Fruit fly (Drosophila melanogaster): ENCODE results near the gene CG45071.

DNA sequence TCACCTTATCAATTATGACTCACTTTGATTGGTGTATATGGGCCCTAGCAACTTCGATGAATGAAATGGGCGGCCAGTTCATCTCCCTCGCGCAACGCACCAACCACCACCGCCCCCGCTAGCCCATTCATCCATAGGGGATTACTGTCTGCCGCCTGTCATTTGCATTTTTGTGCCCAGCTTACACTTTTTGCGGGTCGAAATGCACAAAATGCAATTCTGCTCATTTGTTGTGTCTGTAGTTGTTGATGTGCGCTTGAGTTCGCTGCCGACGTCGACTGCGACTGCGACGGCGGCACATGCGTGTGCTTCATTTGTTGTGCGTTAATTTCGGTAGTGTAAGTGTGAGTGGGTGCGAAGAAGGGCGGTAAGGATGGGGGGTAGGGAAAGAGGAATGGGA is 4.7 kb upstream of the CG45071 start:
- TF ChIP-seq brk (GFP tag; optimal IDR thresholded peaks at IDR 0.05), result no peak
- TF ChIP-seq sv (GFP tag; optimal IDR thresholded peaks at IDR 0.05), result no peak
- TF ChIP-seq foxo (GFP tag; optimal IDR thresholded peaks at IDR 0.05), result no peak
- no peak for TF ChIP-seq Myc (optimal IDR thresholded peaks at IDR 0.05)

All from whole organism, wandering third instar larva.